Worm (Caenorhabditis elegans) whole organism, mixed stage, embryonic: ENCODE measurements around the gene col-88.

Source experiments
- M03D4.4 ChIP-seq: sonication (generic microtip); optimal IDR thresholded peaks from 2 replicates; lab custom pipeline; 2017; ENCODE audit warnings: mild to moderate bottlenecking, missing genetic modification characterization, missing compliant biosample characterization
- bed-3 ChIP-seq: fragments of 200-800 bp; sonication (Bioruptor generic); optimal IDR thresholded peaks from 3 replicates; lab custom pipeline; 2018; ENCODE audit warnings: mild to moderate bottlenecking, missing genetic modification characterization, moderate library complexity, missing compliant biosample characterization
- blmp-1 ChIP-seq: fragments of 150-350 bp; optimal IDR thresholded peaks from 2 replicates; lab custom pipeline; 2014; ENCODE audit warnings: missing biosample characterization, missing genetic modification characterization
- ceh-39 ChIP-seq: fragments of 150-350 bp; optimal IDR thresholded peaks from 2 replicates; lab custom pipeline; 2014; ENCODE audit warnings: missing biosample characterization, missing genetic modification characterization
- ceh-43 ChIP-seq: fragments of 200-800 bp; sonication (Bioruptor generic); optimal IDR thresholded peaks from 2 replicates; lab custom pipeline; 2018; ENCODE audit warnings: mild to moderate bottlenecking, missing genetic modification characterization, moderate library complexity, missing compliant biosample characterization
- ces-1 ChIP-seq: fragments of 150-350 bp; optimal IDR thresholded peaks from 2 replicates; lab custom pipeline; 2014; ENCODE audit warnings: missing biosample characterization, missing genetic modification reagents, missing genetic modification characterization
- drap-1 ChIP-seq: fragments of 200-800 bp; sonication (Bioruptor generic); optimal IDR thresholded peaks from 3 replicates; lab custom pipeline; 2018; ENCODE audit warnings: mild to moderate bottlenecking, missing genetic modification characterization, missing compliant biosample characterization
- elt-3 ChIP-seq: fragments of 150-350 bp; optimal IDR thresholded peaks from 2 replicates; lab custom pipeline; 2014; ENCODE audit warnings: missing biosample characterization, missing genetic modification characterization
- flh-1 ChIP-seq: fragments of 200-800 bp; sonication (Bioruptor generic); optimal IDR thresholded peaks from 2 replicates; lab custom pipeline; 2018; ENCODE audit warnings: mild to moderate bottlenecking, missing genetic modification characterization, moderate library complexity, missing compliant biosample characterization
- ham-2 ChIP-seq: fragments of 200-800 bp; sonication (Bioruptor generic); optimal IDR thresholded peaks from 2 replicates; lab custom pipeline; 2018; ENCODE audit warnings: mild to moderate bottlenecking, missing genetic modification characterization, missing compliant biosample characterization
- hlh-1 ChIP-seq: fragments of 150-350 bp; optimal IDR thresholded peaks from 2 replicates; lab custom pipeline; 2014; ENCODE audit warnings: missing biosample characterization, missing genetic modification reagents, missing genetic modification characterization
- lin-13 ChIP-seq: fragments of 150-350 bp; optimal IDR thresholded peaks from 2 replicates; lab custom pipeline; 2014; ENCODE audit warnings: missing biosample characterization, missing genetic modification characterization
- lin-32 ChIP-seq: fragments of 200-800 bp; sonication (Bioruptor generic); optimal IDR thresholded peaks from 2 replicates; lab custom pipeline; 2018; ENCODE audit warnings: mild to moderate bottlenecking, missing genetic modification characterization, missing compliant biosample characterization
- lsy-2 ChIP-seq: fragments of 150-350 bp; optimal IDR thresholded peaks from 2 replicates; lab custom pipeline; 2014; ENCODE audit warnings: missing biosample characterization, missing genetic modification characterization
- mab-5 ChIP-seq: fragments of 150-350 bp; optimal IDR thresholded peaks from 2 replicates; lab custom pipeline; 2014; ENCODE audit warnings: missing biosample characterization, missing genetic modification characterization
- mep-1 ChIP-seq: fragments of 150-350 bp; optimal IDR thresholded peaks from 2 replicates; lab custom pipeline; 2017; ENCODE audit warnings: missing biosample characterization, missing genetic modification reagents, missing genetic modification characterization, inconsistent platforms
- mls-2 ChIP-seq: sonication (generic microtip); optimal IDR thresholded peaks from 2 replicates; lab custom pipeline; 2016; ENCODE audit warnings: mild to moderate bottlenecking, missing genetic modification characterization, moderate library complexity, missing compliant biosample characterization
- nhr-12 ChIP-seq: fragments of 150-350 bp; optimal IDR thresholded peaks from 2 replicates; lab custom pipeline; 2014; ENCODE audit warnings: missing biosample characterization, missing genetic modification characterization
- nhr-2 ChIP-seq: fragments of 150-350 bp; optimal IDR thresholded peaks from 2 replicates; lab custom pipeline; 2014; ENCODE audit warnings: missing biosample characterization, missing genetic modification characterization
- nhr-237 ChIP-seq: fragments of 150-350 bp; optimal IDR thresholded peaks from 2 replicates; lab custom pipeline; 2014; ENCODE audit warnings: missing biosample characterization, missing genetic modification characterization
- nhr-28 ChIP-seq: fragments of 150-350 bp; optimal IDR thresholded peaks from 2 replicates; lab custom pipeline; 2014; ENCODE audit warnings: missing biosample characterization, missing genetic modification characterization
- nhr-76 ChIP-seq: sonication (generic microtip); optimal IDR thresholded peaks from 2 replicates; lab custom pipeline; 2017; ENCODE audit warnings: missing biosample characterization, missing genetic modification characterization
- pha-4 ChIP-seq: fragments of 150-350 bp; optimal IDR thresholded peaks from 2 replicates; lab custom pipeline; 2018; ENCODE audit warnings: missing biosample characterization, missing genetic modification reagents, missing genetic modification characterization
- sem-2 ChIP-seq: fragments of 200-800 bp; sonication (Bioruptor generic); optimal IDR thresholded peaks from 2 replicates; lab custom pipeline; 2018; ENCODE audit warnings: mild to moderate bottlenecking, missing genetic modification characterization, missing compliant biosample characterization
- snpc-4 ChIP-seq: fragments of 150-350 bp; optimal IDR thresholded peaks from 2 replicates; lab custom pipeline; 2014; ENCODE audit warnings: missing biosample characterization, missing genetic modification characterization
- sptf-1 ChIP-seq: sonication (generic microtip); optimal IDR thresholded peaks from 2 replicates; lab custom pipeline; 2017; ENCODE audit warnings: mild to moderate bottlenecking, missing genetic modification characterization, moderate library complexity, missing compliant biosample characterization
- unc-120 ChIP-seq: sonication (generic microtip); optimal IDR thresholded peaks from 2 replicates; lab custom pipeline; 2017; ENCODE audit warnings: missing genetic modification characterization, missing compliant biosample characterization; ENCODE audit not compliant: poor library complexity, severe bottlenecking
- unc-39 ChIP-seq: fragments of 150-350 bp; optimal IDR thresholded peaks from 2 replicates; lab custom pipeline; 2014; ENCODE audit warnings: missing biosample characterization, missing genetic modification characterization
- unc-62 ChIP-seq: fragments of 150-350 bp; optimal IDR thresholded peaks from 2 replicates; lab custom pipeline; 2014; ENCODE audit warnings: missing biosample characterization, missing genetic modification reagents, missing genetic modification characterization
- zip-8 ChIP-seq: fragments of 150-350 bp; optimal IDR thresholded peaks from 2 replicates; lab custom pipeline; 2014; ENCODE audit warnings: missing biosample characterization, missing genetic modification characterization
- ztf-11 ChIP-seq: fragments of 150-350 bp; optimal IDR thresholded peaks from 2 replicates; lab custom pipeline; 2014; ENCODE audit warnings: missing biosample characterization, missing genetic modification characterization

The col-88 gene

DNA sequence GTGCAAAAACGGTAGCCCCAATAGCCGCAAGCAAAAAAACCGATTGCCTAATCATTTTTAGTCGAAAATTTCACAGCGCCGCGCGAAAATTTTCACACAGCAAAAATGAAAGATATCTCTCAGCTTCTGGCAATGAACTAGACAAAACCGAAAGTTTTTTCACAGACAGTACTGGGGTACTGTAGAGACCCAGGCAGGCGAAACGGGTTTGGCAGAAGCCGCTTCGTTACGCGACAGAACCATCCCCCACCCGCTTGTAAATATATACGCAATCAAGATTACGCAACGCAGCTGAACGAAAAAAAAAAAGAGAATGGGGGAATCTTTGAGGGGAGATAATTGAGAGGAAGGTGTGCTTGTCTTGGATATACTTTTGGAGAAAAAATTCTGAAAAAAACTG lies 21.4 kb upstream of the col-88 start, which contains the start of gene H10E21.4:
Gene H10E21.4 (minus strand): TSS at position 167 of the 400 bp plus-strand sequence.
- TF ChIP-seq mab-5 (tag; lab: Kevin White, UChicago), result no peak
- TF ChIP-seq zip-8 (tag; lab: Kevin White, UChicago), result peak; percentile 31

- TF ChIP-seq nhr-76 (no peak), lin-13 (tag; lab: Kevin White, UChicago) (no peak), drap-1 (GFP tag; lab: Kevin White, UChicago) (no peak), elt-3 (tag; lab: Kevin White, UChicago) (no peak), sptf-1 (tag; lab: Kevin White, UChicago) (no peak), mab-5 (tag; lab: Kevin White, UChicago) (no peak), ces-1 (GFP tag; lab: Kevin White, UChicago) (no peak), nhr-28 (tag; lab: Kevin White, UChicago) (no peak), pha-4 (tag; lab: Kevin White, UChicago) (no peak), bed-3 (no peak), flh-1 (GFP tag; lab: Kevin White, UChicago) (no peak), nhr-2 (tag; lab: Kevin White, UChicago) (no peak), unc-62 (no peak), lsy-2 (tag; lab: Kevin White, UChicago) (no peak), nhr-12 (no peak), ham-2 (GFP tag; lab: Kevin White, UChicago) (no peak), unc-39 (no peak), ceh-39 (no peak), ztf-11 (tag; lab: Kevin White, UChicago) (no peak), sem-2 (no peak)
Measured at ce11 chrIII:21276-21675, 19.6 kb upstream of the col-88 start.

DNA sequence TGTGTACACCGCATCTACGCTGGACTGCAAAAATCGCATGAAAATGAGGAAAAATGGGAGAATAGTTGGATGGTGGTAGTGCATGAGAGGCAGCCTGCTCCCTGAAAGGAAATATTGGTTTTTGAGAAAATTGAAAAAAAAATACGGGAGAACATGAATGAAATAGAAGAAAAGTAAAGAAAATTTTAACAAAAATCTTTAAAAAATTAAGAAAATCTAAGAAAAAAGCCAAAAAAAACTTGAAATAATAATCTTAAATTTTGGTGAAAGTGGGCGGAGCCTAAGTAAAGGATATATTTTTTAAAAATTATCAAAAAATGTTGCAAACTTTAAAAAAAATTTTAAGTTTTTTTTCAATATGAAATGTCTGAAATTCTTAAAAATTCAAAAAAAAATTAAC lies 17.0 kb upstream of the col-88 start, which contains the start of gene H10E21.5:
Gene H10E21.5 (minus strand): TSS at position 101 of the 400 bp plus-strand sequence.
- no peak for TF ChIP-seq bed-3
- no peak for TF ChIP-seq sem-2
- no peak for TF ChIP-seq lsy-2 (tag; lab: Kevin White, UChicago)
- TF ChIP-seq hlh-1 (tag; lab: Kevin White, UChicago), result no peak
- no peak for TF ChIP-seq nhr-2 (tag; lab: Kevin White, UChicago)
- TF ChIP-seq elt-3 (tag; lab: Kevin White, UChicago), result no peak
- no peak for TF ChIP-seq mls-2 (tag; lab: Kevin White, UChicago)
- no peak for TF ChIP-seq lin-32 (GFP tag; lab: Kevin White, UChicago)
- no peak for TF ChIP-seq zip-8 (tag; lab: Kevin White, UChicago)
- no peak for TF ChIP-seq nhr-28 (tag; lab: Kevin White, UChicago)
- TF ChIP-seq, all 35 proteins: peak for 0

ce11 chrIII:25582-25996 lies 15.3 kb upstream of the col-88 start:
- peak; percentile 79 for TF ChIP-seq ces-1 (GFP tag; lab: Kevin White, UChicago)
- peak; percentile 18 for TF ChIP-seq lin-32 (GFP tag; lab: Kevin White, UChicago)
- no peak for TF ChIP-seq ceh-43 (GFP tag; lab: Kevin White, UChicago)
- TF ChIP-seq bed-3, result no peak
- peak; percentile 49 for TF ChIP-seq mls-2 (tag; lab: Kevin White, UChicago)
- TF ChIP-seq mep-1 (tag; lab: Kevin White, UChicago), result no peak
- TF ChIP-seq nhr-2 (tag; lab: Kevin White, UChicago), result no peak
- TF ChIP-seq nhr-237 (tag; lab: Kevin White, UChicago), result no peak
- no peak for TF ChIP-seq blmp-1 (tag; lab: Kevin White, UChicago)
- no peak for TF ChIP-seq M03D4.4 (tag; lab: Kevin White, UChicago)
- peak; percentile 33 for TF ChIP-seq unc-120 (tag; lab: Kevin White, UChicago)
- no peak for TF ChIP-seq zip-8 (tag; lab: Kevin White, UChicago)
- peak; percentile 3 for TF ChIP-seq ham-2 (GFP tag; lab: Kevin White, UChicago)
- TF ChIP-seq ztf-11 (tag; lab: Kevin White, UChicago), result peak; percentile 45
- TF ChIP-seq nhr-12, result no peak

DNA sequence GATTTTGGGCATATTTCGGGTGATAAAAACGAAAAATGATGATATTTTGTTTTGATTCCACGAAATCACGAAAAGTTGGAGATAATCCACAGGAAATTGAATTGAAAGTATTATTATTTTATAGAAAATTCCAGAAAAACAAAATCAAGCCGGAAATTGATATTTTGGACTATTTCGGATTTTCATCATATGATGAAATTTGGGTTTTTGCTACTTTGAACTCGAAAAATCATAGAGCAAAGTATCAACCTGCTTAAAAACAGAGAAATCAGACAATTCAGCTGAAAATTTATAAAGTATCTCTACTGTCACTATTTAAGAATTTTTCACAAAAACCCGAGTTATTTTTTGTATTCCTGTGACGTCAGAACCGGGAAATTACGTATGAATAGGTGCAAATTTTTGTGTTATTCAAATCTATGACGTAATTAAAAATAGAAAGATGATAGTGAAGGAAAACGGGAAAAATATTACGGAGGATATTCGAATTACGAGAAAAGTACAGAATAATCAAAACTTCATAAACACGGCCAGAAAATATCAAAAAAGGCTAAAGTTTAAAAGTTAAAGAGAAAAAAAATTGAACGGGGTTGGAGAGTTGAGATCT lies 13.4 kb upstream of the col-88 start:
- TF ChIP-seq unc-39 (no peak), snpc-4 (no peak), zip-8 (tag; lab: Kevin White, UChicago) (peak; percentile 99)
- TF ChIP-seq, all 35 proteins: peak for 1
